Fruit fly (Drosophila melanogaster): Measurements from ENCODE around the gene RhoGEF3.

RhoGEF3 gene

dm6 chr3L:346656-347640 is 69.7 kb downstream of the RhoGEF3 start, which contains the start of gene mth (continued):
- TF ChIP-seq salm (tag; optimal IDR thresholded peaks at IDR 0.05) (no peak), dpn (GFP tag; optimal IDR thresholded peaks at IDR 0.05) (peak; percentile 53 to 60), CG10267 (tag; optimal IDR thresholded peaks at IDR 0.05) (peak; percentile 70), Oli (tag; optimal IDR thresholded peaks at IDR 0.05) (peak; percentile 3), CG31388 (GFP tag; optimal IDR thresholded peaks at IDR 0.05) (no peak), Nf-YA (GFP tag; IDR thresholded peaks at IDR 0.05) (no peak), CG10366 (GFP tag; IDR thresholded peaks at IDR 0.05) (peak; percentile 51), lmd (GFP tag; IDR thresholded peaks at IDR 0.05) (0 out of 2 replicates have a peak, but pooled peaks have one; percentile 25), cas (GFP tag; IDR thresholded peaks at IDR 0.05) (no peak), ash1 (GFP tag; optimal IDR thresholded peaks at IDR 0.05) (no peak), CG6175 (GFP tag; IDR thresholded peaks at IDR 0.05) (no peak), CG32767 (GFP tag; IDR thresholded peaks at IDR 0.05) (no peak), CG3726 (GFP tag; IDR thresholded peaks at IDR 0.05) (no peak), CG9215 (GFP tag; IDR thresholded peaks at IDR 0.05) (no peak; the same call in 1 of the 2 replicates), fd64A (GFP tag; optimal IDR thresholded peaks at IDR 0.05) (no peak), CG16815 (GFP tag; optimal IDR thresholded peaks at IDR 0.05) (no peak), sna (GFP tag; IDR thresholded peaks at IDR 0.05; ENCODE audit: partially characterized antibody) (peak; percentile 100), Oaz (GFP tag; IDR thresholded peaks at IDR 0.05) (no peak), CG4282 (GFP tag; optimal IDR thresholded peaks at IDR 0.05) (no peak), MESR4 (GFP tag; optimal IDR thresholded peaks at IDR 0.05) (peak; percentile 64), CG18764 (GFP tag; optimal IDR thresholded peaks at IDR 0.05) (peak; percentile 36), CG9876 (GFP tag; optimal IDR thresholded peaks at IDR 0.05) (no peak), ken (GFP tag; IDR thresholded peaks at IDR 0.05) (peak; percentile 58; the same call in 1 of the 3 replicates), Awh (GFP tag; IDR thresholded peaks at IDR 0.05) (no peak), CG5180 (GFP tag; optimal IDR thresholded peaks at IDR 0.05) (no peak), croc (GFP tag; conservative IDR thresholded peaks at IDR 0.05) (peak; percentile 39; the same call in 1 of the 3 replicates), pum (GFP tag; optimal IDR thresholded peaks at IDR 0.05) (peak; percentile 35), CG8765 (GFP tag; IDR thresholded peaks at IDR 0.05) (peak; percentile 23; the same call in 1 of the 2 replicates), tap (tag; optimal IDR thresholded peaks at IDR 0.05) (no peak), PHDP (tag; optimal IDR thresholded peaks at IDR 0.05) (peak; percentile 3), HLH4C (GFP tag; IDR thresholded peaks at IDR 0.05; ENCODE audit: partially characterized antibody) (peak; percentile 99), wdn (GFP tag; IDR thresholded peaks at IDR 0.05) (no peak), Dip2 (GFP tag; IDR thresholded peaks at IDR 0.05) (no peak), Xbp1 (GFP tag; optimal IDR thresholded peaks at IDR 0.05) (peak; percentile 55), ro (GFP tag; IDR thresholded peaks at IDR 0.05) (no peak), CG5245 (GFP tag; optimal IDR thresholded peaks at IDR 0.05) (no peak), slou (GFP tag; optimal IDR thresholded peaks at IDR 0.05) (no peak), Nf-YB (GFP tag; optimal IDR thresholded peaks at IDR 0.05) (no peak), Dfd (GFP tag; optimal IDR thresholded peaks at IDR 0.05) (no peak), CG3281 (GFP tag; optimal IDR thresholded peaks at IDR 0.05) (peak; percentile 26), CG6813 (GFP tag; optimal IDR thresholded peaks at IDR 0.05) (no peak), Dref (GFP tag; IDR thresholded peaks at IDR 0.05) (peak; percentile 79), Atf3 (GFP tag; optimal IDR thresholded peaks at IDR 0.05) (no peak), cato (GFP tag; optimal IDR thresholded peaks at IDR 0.05; ENCODE audit: borderline replicate concordance) (no peak), CG18619 (GFP tag; optimal IDR thresholded peaks at IDR 0.05) (no peak), bcd (GFP tag; optimal IDR thresholded peaks at IDR 0.05) (peak; percentile 40), Jarid2 (GFP tag; optimal IDR thresholded peaks at IDR 0.05) (peak; percentile 46), Kr (GFP tag; optimal IDR thresholded peaks at IDR 0.05) (no peak), cg (GFP tag; optimal IDR thresholded peaks at IDR 0.05) (peak; percentile 40)

Data from whole organism, embryonic.